Worm (Caenorhabditis elegans): Measurements from ENCODE around the gene npp-24.
A peak's percentile ranks its signal among the peaks of the same experiment; 100 is the strongest.

Gene npp-24

ce11 chrII:5465729-5466408 lies 39.8 kb upstream of the npp-24 start, which contains the start of gene clr-1 (continued):
- TF ChIP-seq let-607 (tag; optimal IDR thresholded peaks at IDR 0.05) (no peak), aptf-3 (GFP tag; IDR thresholded peaks at IDR 0.05) (no peak), snpc-3.4 (tag; optimal IDR thresholded peaks at IDR 0.05) (no peak), snpc-1.3 (tag; optimal IDR thresholded peaks at IDR 0.05; ENCODE audit: insufficient read depth) (peak; percentile 24), ceh-91 (GFP tag; IDR thresholded peaks at IDR 0.05) (peak; percentile 79), Y95B8A.8 (GFP tag; IDR thresholded peaks at IDR 0.05) (no peak), lsl-1 (GFP tag; optimal IDR thresholded peaks at IDR 0.05) (peak; percentile 94), nfya-2 (GFP tag; IDR thresholded peaks at IDR 0.05) (no peak), F22D6.2 (tag; optimal IDR thresholded peaks at IDR 0.05) (no peak), fkh-3 (tag; optimal IDR thresholded peaks at IDR 0.05) (no peak), B0261.1 (tag; optimal IDR thresholded peaks at IDR 0.05) (no peak), chd-7 (tag; optimal IDR thresholded peaks at IDR 0.05) (no peak), nhr-90 (tag; optimal IDR thresholded peaks at IDR 0.05) (no peak), athp-1 (tag; optimal IDR thresholded peaks at IDR 0.05) (no peak), attf-6 (GFP tag; IDR thresholded peaks at IDR 0.05) (no peak), tlf-1 (GFP tag; optimal IDR thresholded peaks at IDR 0.05) (no peak), mcd-1 (GFP tag; IDR thresholded peaks at IDR 0.05) (no peak), Y56A3A.18 (GFP tag; IDR thresholded peaks at IDR 0.05) (no peak), zfh-2 (GFP tag; conservative IDR thresholded peaks at IDR 0.05) (no peak), sdz-38 (tag; optimal IDR thresholded peaks at IDR 0.05) (no peak), atf-7 (tag; optimal IDR thresholded peaks at IDR 0.05) (no peak), dpl-1 (GFP tag; optimal IDR thresholded peaks at IDR 0.05) (no peak)

ce11 chrII:5473946-5474423 lies 31.7 kb upstream of the npp-24 start, which contains the start of gene mrps-16:
Gene mrps-16 (plus strand): TSS chrII:5474373.
- no peak for TF ChIP-seq Y79H2A.3 (GFP tag; conservative IDR thresholded peaks at IDR 0.05)
- no peak for TF ChIP-seq B0336.3 (GFP tag; IDR thresholded peaks at IDR 0.05)
- no peak for TF ChIP-seq cebp-2 (GFP tag; IDR thresholded peaks at IDR 0.05)
- TF ChIP-seq C06A6.2 (GFP tag; conservative IDR thresholded peaks at IDR 0.05) = no peak
- TF ChIP-seq madf-8 (GFP tag; conservative IDR thresholded peaks at IDR 0.05) = peak; percentile 43
- no peak for TF ChIP-seq ekl-4 (GFP tag; IDR thresholded peaks at IDR 0.05)
- no peak for TF ChIP-seq ztf-22 (GFP tag; optimal IDR thresholded peaks at IDR 0.05)
- TF ChIP-seq T07F8.4 (tag; optimal IDR thresholded peaks at IDR 0.05) = no peak
- no peak for TF ChIP-seq nhr-120 (GFP tag; IDR thresholded peaks at IDR 0.05)
- no peak for TF ChIP-seq snpc-3.4 (tag; optimal IDR thresholded peaks at IDR 0.05)
- peak; percentile 26; the same call in 1 of the 2 replicates for TF ChIP-seq mcd-1 (GFP tag; IDR thresholded peaks at IDR 0.05)
- TF ChIP-seq ztf-26 (tag; optimal IDR thresholded peaks at IDR 0.05) = no peak
- no peak for TF ChIP-seq ztf-6 (GFP tag; IDR thresholded peaks at IDR 0.05)
- no peak for TF ChIP-seq F37B4.10 (GFP tag; IDR thresholded peaks at IDR 0.05)
- no peak for TF ChIP-seq gei-17 (GFP tag; optimal IDR thresholded peaks at IDR 0.05)
- TF ChIP-seq him-1 (tag; optimal IDR thresholded peaks at IDR 0.05) = no peak
- no peak for TF ChIP-seq hmg-20 (GFP tag; IDR thresholded peaks at IDR 0.05)
- TF ChIP-seq F23B12.7 (tag; optimal IDR thresholded peaks at IDR 0.05; ENCODE audit: insufficient read depth) = no peak
- peak; percentile 17 for TF ChIP-seq snpc-4 (GFP tag; optimal IDR thresholded peaks at IDR 0.05)
- TF ChIP-seq snpc-4 (tag; optimal IDR thresholded peaks at IDR 0.05) = peak in 2 of 4 experiments; percentile 23 to 50
- no peak for TF ChIP-seq mes-4 (tag; optimal IDR thresholded peaks at IDR 0.05)
- peak; percentile 31; the same call in 1 of the 2 replicates for TF ChIP-seq hmg-1.2 (GFP tag; IDR thresholded peaks at IDR 0.05)
- TF ChIP-seq ama-1 (optimal IDR thresholded peaks at IDR 0.05) = no peak
- no peak for TF ChIP-seq ama-1 (GFP tag; optimal IDR thresholded peaks at IDR 0.05)
- no peak for TF ChIP-seq lir-1 (GFP tag; conservative IDR thresholded peaks at IDR 0.05)
- no peak for TF ChIP-seq hlh-12 (tag; optimal IDR thresholded peaks at IDR 0.05)
- no peak for TF ChIP-seq attf-6 (GFP tag; IDR thresholded peaks at IDR 0.05)
- TF ChIP-seq madf-10 (tag; optimal IDR thresholded peaks at IDR 0.05) = no peak
- no peak for TF ChIP-seq hrde-1 (tag; optimal IDR thresholded peaks at IDR 0.05; ENCODE audit: borderline replicate concordance)
